Worm (Caenorhabditis elegans) whole organism, mixed stage, embryonic: Measurements from ENCODE around the gene cyld-1.

Source experiments
- bed-3 ChIP-seq: fragments of 200-800 bp; sonication (Bioruptor generic); optimal IDR thresholded peaks from 3 replicates; lab custom pipeline; 2018; ENCODE audit warnings: mild to moderate bottlenecking, missing genetic modification characterization, moderate library complexity, missing compliant biosample characterization
- blmp-1 ChIP-seq: fragments of 150-350 bp; optimal IDR thresholded peaks from 2 replicates; lab custom pipeline; 2014; ENCODE audit warnings: missing biosample characterization, missing genetic modification characterization
- ceh-39 ChIP-seq: fragments of 150-350 bp; optimal IDR thresholded peaks from 2 replicates; lab custom pipeline; 2014; ENCODE audit warnings: missing biosample characterization, missing genetic modification characterization
- ceh-43 ChIP-seq: fragments of 200-800 bp; sonication (Bioruptor generic); optimal IDR thresholded peaks from 2 replicates; lab custom pipeline; 2018; ENCODE audit warnings: mild to moderate bottlenecking, missing genetic modification characterization, moderate library complexity, missing compliant biosample characterization
- ceh-83 ChIP-seq: fragments of 200-800 bp; sonication (Bioruptor generic); optimal IDR thresholded peaks from 2 replicates; lab custom pipeline; 2018; ENCODE audit warnings: mild to moderate bottlenecking, missing genetic modification characterization, missing compliant biosample characterization
- ces-1 ChIP-seq: fragments of 150-350 bp; optimal IDR thresholded peaks from 2 replicates; lab custom pipeline; 2014; ENCODE audit warnings: missing biosample characterization, missing genetic modification reagents, missing genetic modification characterization
- cnd-1 ChIP-seq: fragments of 200-800 bp; sonication (Bioruptor generic); optimal IDR thresholded peaks from 2 replicates; lab custom pipeline; 2018; ENCODE audit warnings: mild to moderate bottlenecking, missing genetic modification characterization, missing compliant biosample characterization
- drap-1 ChIP-seq: fragments of 200-800 bp; sonication (Bioruptor generic); optimal IDR thresholded peaks from 3 replicates; lab custom pipeline; 2018; ENCODE audit warnings: mild to moderate bottlenecking, missing genetic modification characterization, missing compliant biosample characterization
- elt-1 ChIP-seq: sonication (generic microtip); optimal IDR thresholded peaks from 2 replicates; lab custom pipeline; 2017; ENCODE audit warnings: missing genetic modification characterization, mild to moderate bottlenecking, missing compliant biosample characterization, antibody characterized with exemption, moderate library complexity, borderline replicate concordance; ENCODE audit not compliant: insufficient read depth
- flh-1 ChIP-seq: fragments of 200-800 bp; sonication (Bioruptor generic); optimal IDR thresholded peaks from 2 replicates; lab custom pipeline; 2018; ENCODE audit warnings: mild to moderate bottlenecking, missing genetic modification characterization, moderate library complexity, missing compliant biosample characterization
- hlh-1 ChIP-seq: fragments of 150-350 bp; optimal IDR thresholded peaks from 2 replicates; lab custom pipeline; 2014; ENCODE audit warnings: missing biosample characterization, missing genetic modification reagents, missing genetic modification characterization
- lin-13 ChIP-seq: fragments of 150-350 bp; optimal IDR thresholded peaks from 2 replicates; lab custom pipeline; 2014; ENCODE audit warnings: missing biosample characterization, missing genetic modification characterization
- lin-32 ChIP-seq: fragments of 200-800 bp; sonication (Bioruptor generic); optimal IDR thresholded peaks from 2 replicates; lab custom pipeline; 2018; ENCODE audit warnings: mild to moderate bottlenecking, missing genetic modification characterization, missing compliant biosample characterization
- lsy-2 ChIP-seq: fragments of 150-350 bp; optimal IDR thresholded peaks from 2 replicates; lab custom pipeline; 2014; ENCODE audit warnings: missing biosample characterization, missing genetic modification characterization
- mab-5 ChIP-seq: fragments of 150-350 bp; optimal IDR thresholded peaks from 2 replicates; lab custom pipeline; 2014; ENCODE audit warnings: missing biosample characterization, missing genetic modification characterization
- mep-1 ChIP-seq: fragments of 150-350 bp; optimal IDR thresholded peaks from 2 replicates; lab custom pipeline; 2017; ENCODE audit warnings: missing biosample characterization, missing genetic modification reagents, missing genetic modification characterization, inconsistent platforms
- mls-2 ChIP-seq: sonication (generic microtip); optimal IDR thresholded peaks from 2 replicates; lab custom pipeline; 2016; ENCODE audit warnings: mild to moderate bottlenecking, missing genetic modification characterization, moderate library complexity, missing compliant biosample characterization
- nhr-12 ChIP-seq: fragments of 150-350 bp; optimal IDR thresholded peaks from 2 replicates; lab custom pipeline; 2014; ENCODE audit warnings: missing biosample characterization, missing genetic modification characterization
- nhr-2 ChIP-seq: fragments of 150-350 bp; optimal IDR thresholded peaks from 2 replicates; lab custom pipeline; 2014; ENCODE audit warnings: missing biosample characterization, missing genetic modification characterization
- nhr-237 ChIP-seq: fragments of 150-350 bp; optimal IDR thresholded peaks from 2 replicates; lab custom pipeline; 2014; ENCODE audit warnings: missing biosample characterization, missing genetic modification characterization
- nhr-28 ChIP-seq: fragments of 150-350 bp; optimal IDR thresholded peaks from 2 replicates; lab custom pipeline; 2014; ENCODE audit warnings: missing biosample characterization, missing genetic modification characterization
- nhr-76 ChIP-seq: sonication (generic microtip); optimal IDR thresholded peaks from 2 replicates; lab custom pipeline; 2017; ENCODE audit warnings: missing biosample characterization, missing genetic modification characterization
- snpc-4 ChIP-seq: fragments of 150-350 bp; optimal IDR thresholded peaks from 2 replicates; lab custom pipeline; 2014; ENCODE audit warnings: missing biosample characterization, missing genetic modification characterization
- sptf-1 ChIP-seq: sonication (generic microtip); optimal IDR thresholded peaks from 2 replicates; lab custom pipeline; 2017; ENCODE audit warnings: mild to moderate bottlenecking, missing genetic modification characterization, moderate library complexity, missing compliant biosample characterization
- unc-39 ChIP-seq: fragments of 150-350 bp; optimal IDR thresholded peaks from 2 replicates; lab custom pipeline; 2014; ENCODE audit warnings: missing biosample characterization, missing genetic modification characterization
- zip-8 ChIP-seq: fragments of 150-350 bp; optimal IDR thresholded peaks from 2 replicates; lab custom pipeline; 2014; ENCODE audit warnings: missing biosample characterization, missing genetic modification characterization
- ztf-11 ChIP-seq: fragments of 150-350 bp; optimal IDR thresholded peaks from 2 replicates; lab custom pipeline; 2014; ENCODE audit warnings: missing biosample characterization, missing genetic modification characterization

The cyld-1 gene

ce11 chrIII:9885609-9886008 lies 24.8 kb downstream of the cyld-1 start:
- peak; percentile 30 for TF ChIP-seq hlh-1 (tag; lab: Kevin White, UChicago)
- TF ChIP-seq mls-2 = no peak

- TF ChIP-seq nhr-12 (tag; lab: Kevin White, UChicago) (no peak), sptf-1 (tag; lab: Kevin White, UChicago) (no peak)
These were observed 31.6 kb downstream of the cyld-1 start, which contains the start of gene ZK757.2 for ce11 chrIII:9878828-9879227. Gene ZK757.2 (minus strand): TSS chrIII:9878928.

ce11 chrIII:9876951-9877350 lies 33.5 kb downstream of the cyld-1 start, which contains the start of gene ZK757.10:
Gene ZK757.10 (plus strand): TSS chrIII:9877251.
- TF ChIP-seq nhr-12 (tag; lab: Kevin White, UChicago) = no peak
- no peak for TF ChIP-seq ces-1
- no peak for TF ChIP-seq nhr-28 (tag; lab: Kevin White, UChicago)

- no peak for TF ChIP-seq lsy-2 (tag; lab: Kevin White, UChicago)
- TF ChIP-seq snpc-4 = no peak
- no peak for TF ChIP-seq nhr-12 (tag; lab: Kevin White, UChicago)
- no peak for TF ChIP-seq mep-1 (tag; lab: Kevin White, UChicago)
- no peak for TF ChIP-seq cnd-1 (tag; lab: Kevin White, UChicago)
- TF ChIP-seq hlh-1 (tag; lab: Kevin White, UChicago) = no peak
- TF ChIP-seq nhr-237 (tag; lab: Kevin White, UChicago) = no peak
- no peak for TF ChIP-seq lin-32 (GFP tag; lab: Kevin White, UChicago)
- TF ChIP-seq drap-1 = no peak
- no peak for TF ChIP-seq elt-1 (tag; lab: Kevin White, UChicago)
- TF ChIP-seq ceh-43 = no peak
- TF ChIP-seq sptf-1 (tag; lab: Kevin White, UChicago) = no peak
These were observed 35.9 kb downstream of the cyld-1 start for ce11 chrIII:9874515-9874914.

ce11 chrIII:9871032-9871431 lies 39.4 kb downstream of the cyld-1 start, which contains the start of gene ZK757.1:
Gene ZK757.1 (minus strand): TSS chrIII:9871132.
- no peak for TF ChIP-seq nhr-2 (tag; lab: Kevin White, UChicago)
- no peak for TF ChIP-seq flh-1 (GFP tag; lab: Kevin White, UChicago)
- no peak for TF ChIP-seq ztf-11 (tag; lab: Kevin White, UChicago)
- TF ChIP-seq mls-2 = no peak
- no peak for TF ChIP-seq elt-1 (tag; lab: Kevin White, UChicago)
- TF ChIP-seq nhr-76 (tag; lab: Kevin White, UChicago) = no peak
- TF ChIP-seq ceh-83 (GFP tag; lab: Kevin White, UChicago) = no peak
- TF ChIP-seq unc-39 (tag; lab: Kevin White, UChicago) = no peak
- TF ChIP-seq nhr-28 (tag; lab: Kevin White, UChicago) = no peak
- no peak for TF ChIP-seq ceh-43
- TF ChIP-seq zip-8 (tag; lab: Kevin White, UChicago) = no peak
- no peak for TF ChIP-seq lin-32 (GFP tag; lab: Kevin White, UChicago)
- no peak for TF ChIP-seq blmp-1

- no peak for TF ChIP-seq ceh-39 (tag; lab: Kevin White, UChicago)
- no peak for TF ChIP-seq drap-1
- peak; percentile 25 for TF ChIP-seq sptf-1 (tag; lab: Kevin White, UChicago)
- TF ChIP-seq mab-5 (tag; lab: Kevin White, UChicago) = peak; percentile 26
- peak; percentile 6 for TF ChIP-seq lin-13
- peak; percentile 48 for TF ChIP-seq lsy-2 (tag; lab: Kevin White, UChicago)
- no peak for TF ChIP-seq bed-3
- peak; percentile 9 for TF ChIP-seq ceh-83 (GFP tag; lab: Kevin White, UChicago)
- no peak for TF ChIP-seq nhr-76 (tag; lab: Kevin White, UChicago)
- TF ChIP-seq mep-1 (tag; lab: Kevin White, UChicago) = peak; percentile 52
- no peak for TF ChIP-seq cnd-1 (tag; lab: Kevin White, UChicago)
These were observed 42.5 kb downstream of the cyld-1 start, which contains the start of gene dhhc-4 for ce11 chrIII:9867780-9868503. Gene dhhc-4 (minus strand): TSS chrIII:9867792.
